Worm (Caenorhabditis elegans) whole organism, late embryonic: ENCODE results near the gene gur-4.

Source experiments
- Y22D7AL.16 ChIP-seq: sonication (generic microtip); optimal IDR thresholded peaks from 2 replicates; lab custom pipeline; 2016; ENCODE audit warnings: missing genetic modification characterization, missing compliant biosample characterization
- ceh-14 ChIP-seq: sonication (generic microtip); optimal IDR thresholded peaks from 2 replicates; lab custom pipeline; 2016; ENCODE audit warnings: missing genotype, missing genetic modification characterization, missing compliant biosample characterization
- ceh-30 ChIP-seq: fragments of 150-350 bp; optimal IDR thresholded peaks from 2 replicates; lab custom pipeline; 2014; ENCODE audit warnings: missing biosample characterization, missing genetic modification characterization
- dmd-4 ChIP-seq: sonication (generic microtip); optimal IDR thresholded peaks from 2 replicates; lab custom pipeline; 2016; ENCODE audit warnings: borderline replicate concordance, missing genetic modification characterization, missing compliant biosample characterization
- pqm-1 ChIP-seq: sonication (generic microtip); optimal IDR thresholded peaks from 2 replicates; lab custom pipeline; 2016; ENCODE audit warnings: missing genetic modification characterization, missing compliant biosample characterization
- ref-2 ChIP-seq: sonication (generic microtip); optimal IDR thresholded peaks from 2 replicates; lab custom pipeline; 2016; ENCODE audit warnings: missing genetic modification characterization, missing compliant biosample characterization

ce11 chrII:14065486-14065885 lies 39.1 kb upstream of the gur-4 start:
- TF ChIP-seq pqm-1 (tag; lab: Kevin White, UChicago) (no peak), dmd-4 (tag; lab: Kevin White, UChicago) (no peak), ceh-14 (no peak), ceh-30 (tag; lab: Kevin White, UChicago) (no peak), ref-2 (tag; lab: Kevin White, UChicago) (no peak), Y22D7AL.16 (tag; lab: Kevin White, UChicago) (no peak)
